Fruit fly (Drosophila melanogaster) ovary, adult (tissue): Measurements from ENCODE around the gene Prosalpha4.

Source experiments
- CG17801 ChIP-seq: fragments of 200-800 bp; optimal IDR thresholded peaks from 2 replicates; lab custom pipeline; 2019; ENCODE audit warnings: missing biosample characterization, mild to moderate bottlenecking, missing genetic modification characterization, moderate library complexity; ENCODE audit not compliant: partially characterized antibody

The Prosalpha4 gene

DNA sequence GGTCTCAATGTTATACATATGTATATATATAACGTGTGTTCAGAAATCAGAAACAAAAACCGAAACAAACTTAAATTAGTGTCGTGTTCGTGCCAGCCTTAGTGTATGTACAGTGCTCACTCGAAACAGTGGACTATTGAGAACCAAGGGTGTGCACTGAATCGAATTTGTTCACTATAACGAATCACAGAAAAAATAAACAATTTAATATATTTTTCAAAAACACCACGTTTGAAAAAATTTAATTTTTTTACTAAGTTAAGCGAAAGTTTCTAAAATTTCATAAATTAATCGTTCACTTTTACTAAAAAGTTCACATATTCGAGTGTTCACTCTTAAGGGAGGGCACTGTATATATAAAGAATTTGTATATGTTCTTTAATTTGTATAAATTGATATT lies 9.1 kb downstream of the Prosalpha4 start:
- peak; percentile 19 for TF ChIP-seq CG17801

DNA sequence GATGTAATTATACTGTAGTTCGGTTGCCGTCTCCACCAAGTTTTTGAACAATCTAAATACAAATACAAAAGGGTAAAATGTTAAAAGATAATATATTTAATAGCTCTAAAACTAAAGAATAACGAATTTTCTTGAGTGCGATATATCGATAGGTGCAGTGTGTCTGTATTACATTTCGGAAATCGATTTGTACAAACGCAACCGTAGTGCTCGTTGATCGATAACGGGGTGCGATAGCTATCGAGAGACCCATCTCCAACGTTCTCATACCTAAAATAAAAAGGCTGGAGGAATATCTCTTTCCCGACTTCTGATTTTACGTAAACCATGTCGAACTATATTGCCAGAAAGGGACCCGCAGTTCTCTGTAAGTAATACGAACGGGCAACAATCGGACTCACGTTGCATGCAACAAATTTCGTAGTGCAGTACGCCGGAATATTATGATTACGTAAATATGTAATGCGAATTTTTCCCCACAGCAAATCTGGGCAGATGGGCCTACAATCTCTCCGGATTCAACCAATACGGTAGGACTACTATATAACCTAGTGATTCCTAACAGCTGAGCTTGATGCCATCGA lies 10.1 kb downstream of the Prosalpha4 start, which contains the start of gene UQCR-14:
Gene UQCR-14 (plus strand): TSS at position 206 of the 584 bp plus-strand sequence.
- TF ChIP-seq CG17801: peak; percentile 78

dm6 chrX:16288492-16288964 lies 12.5 kb downstream of the Prosalpha4 start, which contains the start of the genes CG32576 and caz:
Gene CG32576, minus strand, starts transcription at chrX:16288533.
Gene caz, plus strand, starts transcription at chrX:16288810.
- TF ChIP-seq CG17801: peak; percentile 45

- no peak for TF ChIP-seq CG17801
Observed at dm6 chrX:16288999-16289398, 12.9 kb downstream of the Prosalpha4 start.

dm6 chrX:16292646-16293045 lies 16.6 kb downstream of the Prosalpha4 start:
- no peak for TF ChIP-seq CG17801

DNA sequence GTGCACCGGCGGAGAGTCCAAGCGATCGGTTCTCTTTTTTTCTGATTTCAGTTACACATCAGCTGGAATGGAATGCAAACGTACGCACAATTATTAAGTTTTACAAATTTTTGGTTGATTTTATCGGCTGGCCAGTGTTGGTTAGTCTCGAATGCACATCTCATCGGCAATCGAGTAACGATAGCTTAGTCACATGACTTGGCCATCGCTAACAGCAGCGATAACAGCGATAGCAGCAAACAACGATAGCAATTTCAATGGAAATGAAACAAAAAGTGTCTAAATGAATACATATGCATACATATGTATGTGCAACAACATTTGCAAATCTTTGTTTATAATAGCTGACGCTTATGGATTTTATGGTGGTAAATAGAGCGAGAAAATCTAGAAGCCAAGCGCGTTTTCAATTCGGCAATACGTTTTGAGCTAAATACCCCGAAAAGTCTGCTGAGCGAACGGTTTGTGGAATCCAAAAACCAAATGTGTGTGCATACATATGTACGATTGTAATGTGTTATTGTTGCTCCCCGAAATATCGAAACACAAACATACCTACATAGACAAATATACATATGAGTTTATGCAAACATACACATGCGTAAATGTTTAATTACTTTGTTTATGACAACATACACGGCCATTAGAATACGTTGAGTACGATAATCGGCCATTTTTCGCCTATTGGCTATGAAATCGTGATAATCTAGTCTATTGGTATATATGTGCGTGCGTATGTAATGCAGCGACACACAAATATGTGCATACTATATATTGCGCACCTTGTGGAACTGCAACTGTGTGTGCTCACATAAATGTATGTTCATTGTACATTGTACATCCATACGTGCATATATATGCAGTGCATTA lies 20.6 kb downstream of the Prosalpha4 start, which contains the start of gene CG3632:
Gene CG3632 (plus strand): TSS at position 249 of the 870 bp plus-strand sequence.
- peak; percentile 75 for TF ChIP-seq CG17801

- no peak for TF ChIP-seq CG17801
Observed at dm6 chrX:16297618-16298017, 21.5 kb downstream of the Prosalpha4 start, which contains the start of gene ERp44. Gene ERp44, minus strand, starts transcription at chrX:16297718.

- no peak for TF ChIP-seq CG17801
Observed at dm6 chrX:16303636-16304035, 27.6 kb downstream of the Prosalpha4 start, which contains the start of gene CG3679. Gene CG3679, plus strand, starts transcription at chrX:16303870.

DNA sequence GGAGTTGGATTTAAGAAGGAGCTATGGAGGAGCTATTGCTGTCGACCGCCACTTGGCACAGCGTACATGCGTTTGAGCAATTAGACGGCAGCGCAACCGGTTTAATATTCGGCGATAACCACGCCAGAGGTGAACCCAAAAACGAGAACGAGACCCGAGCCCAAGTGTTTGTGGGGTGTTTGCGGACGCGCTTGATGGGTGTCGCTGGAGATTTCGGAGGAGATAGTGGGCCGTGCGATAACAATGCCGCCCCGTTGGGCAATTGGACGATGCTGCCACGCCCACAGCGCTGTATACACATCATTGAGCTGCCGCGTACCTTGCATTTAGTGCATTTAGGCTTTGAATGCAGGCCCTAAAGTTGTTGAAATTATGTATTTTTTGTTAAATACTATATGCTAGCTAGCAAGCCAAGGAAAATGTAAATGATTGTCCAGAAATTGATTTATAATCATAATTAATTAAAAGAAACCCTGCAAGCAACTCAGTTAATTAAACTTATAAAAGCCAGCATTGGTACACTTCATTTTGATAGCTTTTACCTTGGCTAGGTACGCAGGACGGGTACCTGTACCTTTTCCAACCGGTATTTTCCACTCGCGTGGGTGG lies 32.3 kb downstream of the Prosalpha4 start, which contains the start of gene Had1:
Gene Had1 (minus strand): TSS at position 358 of the 609 bp plus-strand sequence.
- no peak for TF ChIP-seq CG17801

DNA sequence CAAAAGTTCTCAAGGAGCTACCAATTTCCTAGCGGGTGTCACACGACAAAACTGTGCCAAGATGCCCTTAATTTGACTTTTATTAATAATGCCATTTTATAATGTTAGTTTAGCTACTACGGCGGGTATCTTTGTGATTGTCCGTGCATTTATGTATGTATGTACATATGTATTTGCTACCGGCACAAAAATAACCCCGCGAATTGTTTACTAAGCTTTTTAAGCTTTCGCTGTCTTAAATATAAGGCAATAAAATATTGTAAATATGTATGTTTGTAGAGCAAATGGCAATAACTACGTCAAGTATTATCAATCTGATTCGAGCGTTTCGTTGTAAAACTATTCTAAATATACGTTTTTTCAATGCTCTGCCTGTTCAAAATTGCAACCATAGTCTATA lies 32.9 kb downstream of the Prosalpha4 start:
- peak; percentile 25 for TF ChIP-seq CG17801

- TF ChIP-seq CG17801: peak; percentile 30
Observed at dm6 chrX:16309764-16310163, 33.7 kb downstream of the Prosalpha4 start.

- peak; percentile 64 for TF ChIP-seq CG17801
Observed at dm6 chrX:16313078-16313875, 37.2 kb downstream of the Prosalpha4 start, which contains the start of the genes CG9915 and SWIP. Gene CG9915, minus strand, starts transcription at chrX:16313138. Gene SWIP, plus strand, starts transcription at chrX:16313709.

dm6 chrX:16318858-16319557 lies 42.9 kb downstream of the Prosalpha4 start:
- TF ChIP-seq CG17801: peak; percentile 63

DNA sequence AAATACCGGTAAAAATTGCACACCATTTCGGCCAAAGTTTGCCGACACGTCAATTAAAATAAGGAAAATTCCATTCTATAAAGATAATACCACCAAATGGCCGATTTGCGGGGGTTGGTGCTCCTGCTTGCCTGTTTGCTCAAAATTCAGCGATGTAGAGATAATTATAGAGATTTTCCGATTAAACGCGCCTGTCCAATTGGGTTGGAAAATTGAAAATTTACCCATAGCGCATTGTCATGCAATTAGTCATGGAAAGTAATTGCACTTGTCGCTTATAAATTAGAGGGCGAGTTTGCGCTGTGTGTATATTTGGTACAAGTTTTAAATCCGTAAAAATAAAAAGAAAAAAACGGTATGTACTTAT lies 43.5 kb downstream of the Prosalpha4 start:
- TF ChIP-seq CG17801: no peak
